Fruit fly (Drosophila melanogaster) whole organism, pupa: ENCODE data around the gene IscU.

ENCODE experiments used
- CG12605 ChIP-seq: fragments of 200-800 bp; sonication (Bioruptor generic); IDR thresholded peaks from 2 replicates; pipeline ENCODE4 v1.3.6; 2022; ENCODE audit warnings: missing biosample characterization, missing genetic modification characterization
- CG17806 ChIP-seq: fragments of 200-800 bp; sonication (Bioruptor generic); optimal IDR thresholded peaks from 2 replicates; lab custom pipeline; 2018; ENCODE audit warnings: missing biosample characterization, mild to moderate bottlenecking, missing genetic modification characterization, moderate library complexity
- CG4496 ChIP-seq: fragments of 200-800 bp; sonication (Bioruptor generic); IDR thresholded peaks from 3 replicates; pipeline ENCODE4 v1.3.6; 2022; ENCODE audit warnings: missing biosample characterization, missing genetic modification characterization
- CG8159 ChIP-seq: fragments of 200-800 bp; sonication (Bioruptor generic); optimal IDR thresholded peaks from 3 replicates; lab custom pipeline; 2018; ENCODE audit warnings: missing biosample characterization, mild to moderate bottlenecking, missing genetic modification characterization, moderate library complexity
- CG8301 ChIP-seq: fragments of 200-800 bp; sonication (Bioruptor generic); optimal IDR thresholded peaks from 2 replicates; lab custom pipeline; 2018; ENCODE audit warnings: missing biosample characterization, mild to moderate bottlenecking, missing genetic modification characterization
- D1 ChIP-seq: fragments of 200-800 bp; sonication (Bioruptor generic); optimal IDR thresholded peaks from 2 replicates; lab custom pipeline; 2018; ENCODE audit warnings: missing biosample characterization, mild to moderate bottlenecking, missing genetic modification characterization, moderate library complexity
- EcR ChIP-seq: fragments of 200-800 bp; sonication (Bioruptor generic); optimal IDR thresholded peaks from 3 replicates; lab custom pipeline; 2019; ENCODE audit warnings: missing biosample characterization, missing genetic modification characterization, mild to moderate bottlenecking, moderate library complexity, missing genetic modification reagents
- Ets98B ChIP-seq: fragments of 200-800 bp; sonication (Bioruptor generic); IDR thresholded peaks from 2 replicates; pipeline ENCODE4 v1.3.6; 2022; ENCODE audit warnings: missing biosample characterization, missing genetic modification characterization
- Pif1B ChIP-seq: fragments of 200-800 bp; sonication (Bioruptor generic); optimal IDR thresholded peaks from 3 replicates; lab custom pipeline; 2016; ENCODE audit warnings: missing biosample characterization, missing genetic modification characterization
- fd96Ca ChIP-seq: fragments of 200-800 bp; sonication (Bioruptor generic); IDR thresholded peaks from 3 replicates; pipeline ENCODE4 v1.3.6; 2022; ENCODE audit warnings: missing biosample characterization, missing genetic modification characterization
- rn ChIP-seq: fragments of 200-800 bp; sonication (Bioruptor generic); IDR thresholded peaks from 2 replicates; pipeline ENCODE4 v1.3.6; 2022; ENCODE audit warnings: missing biosample characterization, missing genetic modification characterization

dm6 chr3R:8867325-8868104, 43.5 kb upstream of the IscU start:
- TF ChIP-seq rn (no peak), D1 (tag; lab: Kevin White, UChicago) (peak; percentile 35), CG12605 (GFP tag; lab: Robert Waterston, UW) (no peak), Pif1B (GFP tag; lab: Kevin White, UChicago) (no peak), CG8159 (tag; lab: Kevin White, UChicago) (peak; percentile 47), CG17806 (tag; lab: Kevin White, UChicago) (no peak), Ets98B (GFP tag; lab: Robert Waterston, UW) (no peak), CG8301 (peak; percentile 24), EcR (GFP tag; lab: Kevin White, UChicago) (no peak), CG4496 (GFP tag; lab: Robert Waterston, UW) (no peak), fd96Ca (GFP tag; lab: Robert Waterston, UW) (no peak)
